Worm (Caenorhabditis elegans): ENCODE results near the gene iffb-1.

iffb-1 gene

ce11 chrIII:2347291-2347690 is 33.1 kb downstream of the iffb-1 start, which contains the start of gene gip-1:
TSS of gene gip-1 (plus strand) at chrIII:2347591.
- TF ChIP-seq egl-5 (tag; optimal IDR thresholded peaks at IDR 0.05) (no peak), snpc-4 (tag; optimal IDR thresholded peaks at IDR 0.05) (no peak), aly-2 (tag; optimal IDR thresholded peaks at IDR 0.05) (no peak), fkh-2 (tag; optimal IDR thresholded peaks at IDR 0.05) (no peak), nhr-76 (tag; optimal IDR thresholded peaks at IDR 0.05) (no peak), skn-1 (tag; optimal IDR thresholded peaks at IDR 0.05) (no peak)

ce11 chrIII:2349956-2350355 is 35.7 kb downstream of the iffb-1 start:
- no peak for TF ChIP-seq nhr-237 (tag; optimal IDR thresholded peaks at IDR 0.05)
- TF ChIP-seq pha-4 (tag; optimal IDR thresholded peaks at IDR 0.05): no peak
- no peak for TF ChIP-seq ZK546.5 (tag; optimal IDR thresholded peaks at IDR 0.05)
- TF ChIP-seq egl-5 (tag; optimal IDR thresholded peaks at IDR 0.05): no peak
- TF ChIP-seq nhr-23 (tag; optimal IDR thresholded peaks at IDR 0.05): no peak

- TF ChIP-seq eor-1 (tag; optimal IDR thresholded peaks at IDR 0.05) (no peak), nhr-237 (tag; optimal IDR thresholded peaks at IDR 0.05) (no peak), ceh-28 (tag; optimal IDR thresholded peaks at IDR 0.05) (no peak), daf-12 (tag; optimal IDR thresholded peaks at IDR 0.05) (no peak), nhr-76 (tag; optimal IDR thresholded peaks at IDR 0.05) (no peak), nhr-11 (tag; optimal IDR thresholded peaks at IDR 0.05) (no peak), lin-39 (tag; optimal IDR thresholded peaks at IDR 0.05) (no peak), fkh-10 (GFP tag; optimal IDR thresholded peaks at IDR 0.05) (no peak), lin-15B (tag; optimal IDR thresholded peaks at IDR 0.05) (no peak), nhr-67 (tag; optimal IDR thresholded peaks at IDR 0.05) (no peak), nhr-77 (tag; optimal IDR thresholded peaks at IDR 0.05) (no peak), nhr-12 (tag; optimal IDR thresholded peaks at IDR 0.05) (no peak), ceh-82 (tag; optimal IDR thresholded peaks at IDR 0.05) (no peak), unc-62 (GFP tag; optimal IDR thresholded peaks at IDR 0.05) (no peak)
Observed at ce11 chrIII:2362648-2363047, 48.4 kb downstream of the iffb-1 start, which contains the start of gene srd-69. TSS of gene srd-69 (plus strand) at chrIII:2362948.

- TF ChIP-seq nfya-1 (tag; optimal IDR thresholded peaks at IDR 0.05; ENCODE audit: insufficient read depth): no peak
- TF ChIP-seq nhr-25 (tag; optimal IDR thresholded peaks at IDR 0.05): no peak
- no peak for TF ChIP-seq eor-1 (tag; optimal IDR thresholded peaks at IDR 0.05)
- no peak for TF ChIP-seq elt-2 (tag; optimal IDR thresholded peaks at IDR 0.05)
- no peak for TF ChIP-seq ztf-11 (tag; optimal IDR thresholded peaks at IDR 0.05)
- no peak for TF ChIP-seq fkh-10 (GFP tag; optimal IDR thresholded peaks at IDR 0.05)
- no peak for TF ChIP-seq fos-1 (tag; optimal IDR thresholded peaks at IDR 0.05)
- no peak for TF ChIP-seq lin-39 (tag; optimal IDR thresholded peaks at IDR 0.05)
- no peak for TF ChIP-seq nhr-77 (tag; optimal IDR thresholded peaks at IDR 0.05)
- TF ChIP-seq ZK546.5 (tag; optimal IDR thresholded peaks at IDR 0.05): no peak
- TF ChIP-seq nhr-67 (tag; optimal IDR thresholded peaks at IDR 0.05): no peak
- TF ChIP-seq ztf-4 (tag; optimal IDR thresholded peaks at IDR 0.05): no peak
- no peak for TF ChIP-seq unc-39 (tag; optimal IDR thresholded peaks at IDR 0.05)
- TF ChIP-seq mml-1 (tag; optimal IDR thresholded peaks at IDR 0.05): no peak
- TF ChIP-seq elt-1 (tag; optimal IDR thresholded peaks at IDR 0.05): no peak
- no peak for TF ChIP-seq nhr-12 (tag; optimal IDR thresholded peaks at IDR 0.05)
- TF ChIP-seq egl-27 (tag; optimal IDR thresholded peaks at IDR 0.05): no peak
- TF ChIP-seq jun-1 (tag; optimal IDR thresholded peaks at IDR 0.05): no peak
- no peak for TF ChIP-seq mdl-1 (tag; optimal IDR thresholded peaks at IDR 0.05)
- no peak for TF ChIP-seq ceh-28 (tag; optimal IDR thresholded peaks at IDR 0.05)
Observed at ce11 chrIII:2368424-2368823, 54.2 kb downstream of the iffb-1 start, which contains the start of gene H04J21.4. TSS of gene H04J21.4 (minus strand) at chrIII:2368524.

- TF ChIP-seq zag-1 (tag; optimal IDR thresholded peaks at IDR 0.05): no peak
- no peak for TF ChIP-seq nhr-28 (tag; optimal IDR thresholded peaks at IDR 0.05)
- TF ChIP-seq nhr-237 (tag; optimal IDR thresholded peaks at IDR 0.05): no peak
- TF ChIP-seq sea-2 (GFP tag; optimal IDR thresholded peaks at IDR 0.05): no peak
- no peak for TF ChIP-seq elt-2 (tag; optimal IDR thresholded peaks at IDR 0.05)
- TF ChIP-seq R02D3.7 (tag; optimal IDR thresholded peaks at IDR 0.05): no peak
- TF ChIP-seq nhr-11 (tag; optimal IDR thresholded peaks at IDR 0.05): no peak
- TF ChIP-seq ceh-82 (tag; optimal IDR thresholded peaks at IDR 0.05): no peak
- no peak for TF ChIP-seq fkh-2 (tag; optimal IDR thresholded peaks at IDR 0.05)
- TF ChIP-seq egl-27 (tag; optimal IDR thresholded peaks at IDR 0.05): no peak
- TF ChIP-seq mml-1 (tag; optimal IDR thresholded peaks at IDR 0.05): no peak
- TF ChIP-seq unc-39 (tag; optimal IDR thresholded peaks at IDR 0.05): no peak
Observed at ce11 chrIII:2371864-2372263, 57.6 kb downstream of the iffb-1 start, which contains the start of gene H04J21.1. TSS of gene H04J21.1 (minus strand) at chrIII:2371964.

Data from whole organism, L3 larva.